Fruit fly (Drosophila melanogaster) whole organism, embryonic: ENCODE results near the gene Sfp78E.

ENCODE experiments used
- CG11504 ChIP-seq: fragments of 200-800 bp; sonication (Bioruptor generic); optimal IDR thresholded peaks from 3 replicates; lab custom pipeline; 2019; ENCODE audit warnings: missing biosample characterization, mild to moderate bottlenecking, missing genetic modification characterization, moderate library complexity
- CG11696 ChIP-seq: fragments of 200-800 bp; sonication (Bioruptor generic); IDR thresholded peaks from 2 replicates; pipeline ENCODE4 v1.3.6; 2022; ENCODE audit warnings: missing biosample characterization, missing genetic modification characterization
- CG1529 ChIP-seq: fragments of 200-800 bp; sonication (Bioruptor generic); optimal IDR thresholded peaks from 3 replicates; lab custom pipeline; 2018; ENCODE audit warnings: missing biosample characterization, missing genetic modification characterization
- CG18764 ChIP-seq: fragments of 200-800 bp; sonication (Bioruptor generic); optimal IDR thresholded peaks from 3 replicates; lab custom pipeline; 2016; ENCODE audit warnings: missing biosample characterization, missing genetic modification characterization
- CG3163 ChIP-seq: fragments of 200-800 bp; sonication (Bioruptor generic); optimal IDR thresholded peaks from 3 replicates; lab custom pipeline; 2016; ENCODE audit warnings: missing biosample characterization, missing genetic modification characterization
- CG43689 ChIP-seq: fragments of 200-800 bp; sonication (Bioruptor generic); IDR thresholded peaks from 2 replicates; pipeline ENCODE4 v1.3.6; 2022; ENCODE audit warnings: missing biosample characterization, missing genetic modification characterization
- CG9437 ChIP-seq: fragments of 200-800 bp; sonication (Bioruptor generic); optimal IDR thresholded peaks from 2 replicates; lab custom pipeline; 2018; ENCODE audit warnings: missing biosample characterization, mild to moderate bottlenecking, missing genetic modification characterization
- D19B ChIP-seq: fragments of 200-800 bp; sonication (Bioruptor generic); optimal IDR thresholded peaks from 2 replicates; lab custom pipeline; 2017; ENCODE audit warnings: missing biosample characterization, mild to moderate bottlenecking, missing genetic modification characterization
- Lhr ChIP-seq: fragments of 200-800 bp; sonication (Bioruptor generic); optimal IDR thresholded peaks from 3 replicates; lab custom pipeline; 2017; ENCODE audit warnings: mild to moderate bottlenecking, missing biosample characterization, missing genetic modification reagents, missing genetic modification characterization
- Lpt ChIP-seq: fragments of >200 bp; optimal IDR thresholded peaks from 2 replicates; lab custom pipeline; 2018; ENCODE audit warnings: missing biosample characterization, missing genetic modification characterization
- MTF-1 ChIP-seq: fragments of 200-800 bp; sonication (Bioruptor generic); optimal IDR thresholded peaks from 2 replicates; lab custom pipeline; 2018; ENCODE audit warnings: missing biosample characterization, mild to moderate bottlenecking, missing genetic modification characterization, borderline replicate concordance
- croc ChIP-seq: fragments of 200-800 bp; sonication (Bioruptor generic); conservative IDR thresholded peaks from 3 replicates; pipeline ENCODE4 v1.3.6; 2022; ENCODE audit warnings: missing biosample characterization, missing genetic modification characterization
- da ChIP-seq: fragments of 200-800 bp; sonication (Bioruptor generic); optimal IDR thresholded peaks from 2 replicates; lab custom pipeline; 2016; ENCODE audit warnings: missing biosample characterization, missing genetic modification characterization
- lilli ChIP-seq: fragments of 200-800 bp; sonication (Bioruptor generic); optimal IDR thresholded peaks from 3 replicates; lab custom pipeline; 2016; ENCODE audit warnings: missing biosample characterization, missing genetic modification characterization

DNA sequence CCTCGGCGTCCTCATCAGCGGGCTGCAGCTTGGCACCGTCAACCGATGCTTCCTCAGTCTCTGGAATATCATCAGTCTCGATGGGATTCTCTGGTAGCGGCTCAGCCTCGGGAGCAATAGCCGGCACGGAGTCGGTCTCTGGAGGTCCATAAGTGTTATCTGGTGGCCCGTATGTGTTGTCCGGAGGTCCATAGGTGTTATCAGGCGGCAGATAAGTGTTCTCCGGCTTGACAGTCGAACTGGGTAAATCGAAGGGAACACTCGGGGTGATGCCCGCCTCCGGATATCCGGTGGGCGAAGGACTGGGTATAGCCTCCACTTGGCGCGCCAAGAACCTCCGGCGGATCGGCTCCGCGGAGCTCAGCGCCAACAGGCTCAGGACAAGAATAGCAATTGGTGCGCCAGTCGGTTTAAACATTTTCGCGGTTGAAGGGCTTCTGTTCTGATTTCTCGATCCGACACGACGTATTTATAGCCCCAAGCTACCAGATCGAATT, 47.3 kb upstream of the Sfp78E start, which contains the start of gene CG14569:
- TF ChIP-seq Lhr (GFP tag; lab: Kevin White, UChicago) (no peak), CG43689 (GFP tag; lab: Robert Waterston, UW) (no peak), CG11504 (tag; lab: Kevin White, UChicago) (no peak), CG1529 (GFP tag; lab: Kevin White, UChicago) (no peak), MTF-1 (no peak), CG3163 (GFP tag; lab: Kevin White, UChicago) (no peak), lilli (no peak), D19B (GFP tag; lab: Kevin White, UChicago) (no peak), CG11696 (no peak), CG18764 (no peak), Lpt (no peak), da (GFP tag; lab: Kevin White, UChicago) (no peak), CG9437 (GFP tag; lab: Kevin White, UChicago) (no peak), croc (GFP tag; lab: Robert Waterston, UW) (no peak)
